Worm (Caenorhabditis elegans): ENCODE measurements around the gene C52G5.2.

The C52G5.2 gene

ce11 chrX:12808085-12808922, 34.8 kb upstream of the C52G5.2 start, which contains the start of gene nhr-27:
Gene nhr-27, minus strand, starts transcription at chrX:12808318.
- TF ChIP-seq ceh-14 (tag; optimal IDR thresholded peaks at IDR 0.05) (no peak), ceh-45 (GFP tag; IDR thresholded peaks at IDR 0.05) (no peak), ztf-16 (tag; optimal IDR thresholded peaks at IDR 0.05) (no peak)

- TF ChIP-seq pqm-1 (tag; optimal IDR thresholded peaks at IDR 0.05) = no peak
- no peak for TF ChIP-seq hlh-6 (tag; optimal IDR thresholded peaks at IDR 0.05)
- TF ChIP-seq hlh-13 (GFP tag; optimal IDR thresholded peaks at IDR 0.05) = no peak
Observed at ce11 chrX:12813539-12813938, 29.6 kb upstream of the C52G5.2 start, which contains the start of gene gei-3. Gene gei-3, minus strand, starts transcription at chrX:12813639.

- TF ChIP-seq zip-5 (tag; optimal IDR thresholded peaks at IDR 0.05) = no peak
- TF ChIP-seq pros-1 (tag; optimal IDR thresholded peaks at IDR 0.05) = no peak
- TF ChIP-seq ets-4 (tag; optimal IDR thresholded peaks at IDR 0.05) = no peak
- TF ChIP-seq dmd-4 (tag; optimal IDR thresholded peaks at IDR 0.05; ENCODE audit: borderline replicate concordance) = no peak
- TF ChIP-seq F13H6.1 (tag; optimal IDR thresholded peaks at IDR 0.05) = no peak
- TF ChIP-seq lim-6 (tag; optimal IDR thresholded peaks at IDR 0.05) = no peak
- no peak for TF ChIP-seq eyg-1 (tag; optimal IDR thresholded peaks at IDR 0.05)
- TF ChIP-seq nfya-1 (tag; optimal IDR thresholded peaks at IDR 0.05) = no peak
- no peak for TF ChIP-seq elt-2 (tag; optimal IDR thresholded peaks at IDR 0.05)
- no peak for TF ChIP-seq pha-4 (tag; optimal IDR thresholded peaks at IDR 0.05)
- no peak for TF ChIP-seq ceh-24 (tag; optimal IDR thresholded peaks at IDR 0.05)
- no peak for TF ChIP-seq nhr-232 (tag; optimal IDR thresholded peaks at IDR 0.05)
- TF ChIP-seq ceh-31 (tag; optimal IDR thresholded peaks at IDR 0.05) = no peak
- no peak for TF ChIP-seq fax-1 (tag; optimal IDR thresholded peaks at IDR 0.05)
- TF ChIP-seq tbx-7 (tag; optimal IDR thresholded peaks at IDR 0.05) = no peak
- TF ChIP-seq ref-2 (tag; optimal IDR thresholded peaks at IDR 0.05) = no peak
- TF ChIP-seq ceh-19 (GFP tag; optimal IDR thresholded peaks at IDR 0.05) = no peak
- TF ChIP-seq che-1 (tag; optimal IDR thresholded peaks at IDR 0.05) = no peak
- TF ChIP-seq madf-2 (tag; optimal IDR thresholded peaks at IDR 0.05) = no peak
Observed at ce11 chrX:12815367-12815766, 27.7 kb upstream of the C52G5.2 start.

- no peak for TF ChIP-seq sdc-2 (tag; optimal IDR thresholded peaks at IDR 0.05)
- TF ChIP-seq hlh-30 (tag; optimal IDR thresholded peaks at IDR 0.05; ENCODE audit: insufficient read depth) = no peak
- TF ChIP-seq ceh-24 (tag; optimal IDR thresholded peaks at IDR 0.05) = no peak
- TF ChIP-seq ceh-19 (GFP tag; optimal IDR thresholded peaks at IDR 0.05) = no peak
- no peak for TF ChIP-seq pag-3 (tag; optimal IDR thresholded peaks at IDR 0.05; ENCODE audit: borderline replicate concordance)
- TF ChIP-seq madf-2 (tag; optimal IDR thresholded peaks at IDR 0.05) = no peak
Observed at ce11 chrX:12818768-12819167, 24.3 kb upstream of the C52G5.2 start.

ce11 chrX:12819512-12819911, 23.6 kb upstream of the C52G5.2 start:
- no peak for TF ChIP-seq fkh-6 (tag; optimal IDR thresholded peaks at IDR 0.05)
- TF ChIP-seq ceh-34 (tag; optimal IDR thresholded peaks at IDR 0.05) = no peak
- no peak for TF ChIP-seq unc-42 (tag; optimal IDR thresholded peaks at IDR 0.05)

ce11 chrX:12825174-12825573, 17.9 kb upstream of the C52G5.2 start:
- TF ChIP-seq ceh-18 (tag; optimal IDR thresholded peaks at IDR 0.05) (no peak), rnt-1 (tag; optimal IDR thresholded peaks at IDR 0.05) (no peak), tbx-7 (tag; optimal IDR thresholded peaks at IDR 0.05) (no peak), elt-2 (tag; optimal IDR thresholded peaks at IDR 0.05) (no peak)

Measured in whole organism, late embryonic.